Fruit fly (Drosophila melanogaster): ENCODE data around the gene bru1.

Gene bru1

DNA sequence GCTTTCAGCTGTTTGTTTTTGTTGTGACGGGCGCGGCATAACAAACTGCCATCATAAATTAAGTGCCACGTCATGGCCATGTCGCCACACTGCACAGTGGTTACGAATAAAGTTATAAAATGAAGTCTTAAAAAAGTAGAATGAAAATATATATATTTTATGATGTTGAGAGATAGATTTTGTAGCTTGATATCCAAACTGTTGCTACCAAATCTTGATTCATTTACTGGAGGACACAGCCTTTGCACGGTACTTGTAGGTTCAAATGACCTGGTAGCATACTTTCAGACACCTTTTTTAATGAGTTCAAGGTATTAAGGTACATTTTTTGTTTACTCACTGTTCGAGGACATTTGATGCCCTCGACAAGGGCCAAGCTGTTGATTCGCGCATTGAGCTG lies 179.1 kb downstream of the bru1 start (continued):
- no peak for TF ChIP-seq CG6683 (GFP tag; optimal IDR thresholded peaks at IDR 0.05)
- no peak for TF ChIP-seq tin (GFP tag; optimal IDR thresholded peaks at IDR 0.05)
- TF ChIP-seq sim (GFP tag; IDR thresholded peaks at IDR 0.05) = no peak
- peak; percentile 15 for TF ChIP-seq CG13424 (tag; optimal IDR thresholded peaks at IDR 0.05)
- no peak for TF ChIP-seq Oaz (GFP tag; IDR thresholded peaks at IDR 0.05)
- TF ChIP-seq Lpt (GFP tag; optimal IDR thresholded peaks at IDR 0.05) = no peak
- no peak for TF ChIP-seq E2f1 (GFP tag; IDR thresholded peaks at IDR 0.05)
- no peak for TF ChIP-seq CG4360 (GFP tag; IDR thresholded peaks at IDR 0.05)
- TF ChIP-seq Pdp1 (GFP tag; optimal IDR thresholded peaks at IDR 0.05) = no peak
- TF ChIP-seq CG15601 (tag; optimal IDR thresholded peaks at IDR 0.05) = no peak
- TF ChIP-seq cato (GFP tag; optimal IDR thresholded peaks at IDR 0.05; ENCODE audit: borderline replicate concordance) = no peak
- no peak for TF ChIP-seq CG2199 (GFP tag; IDR thresholded peaks at IDR 0.05)
- no peak for TF ChIP-seq HLHmδ (GFP tag; optimal IDR thresholded peaks at IDR 0.05)
- TF ChIP-seq CG18599 (GFP tag; optimal IDR thresholded peaks at IDR 0.05) = peak; percentile 57
- no peak for TF ChIP-seq CG6254 (GFP tag; optimal IDR thresholded peaks at IDR 0.05)
- no peak for TF ChIP-seq slou (GFP tag; optimal IDR thresholded peaks at IDR 0.05)
- TF ChIP-seq Antp (GFP tag; optimal IDR thresholded peaks at IDR 0.05) = no peak
- no peak for TF ChIP-seq CG11398 (GFP tag; optimal IDR thresholded peaks at IDR 0.05)
- no peak for TF ChIP-seq Neu2 (GFP tag; optimal IDR thresholded peaks at IDR 0.05; ENCODE audit: borderline replicate concordance)
- TF ChIP-seq lab (GFP tag; optimal IDR thresholded peaks at IDR 0.05) = peak; percentile 49
- TF ChIP-seq p53 (GFP tag; optimal IDR thresholded peaks at IDR 0.05) = no peak
- TF ChIP-seq en (GFP tag; optimal IDR thresholded peaks at IDR 0.05) = no peak
- TF ChIP-seq HLH54F (GFP tag; optimal IDR thresholded peaks at IDR 0.05) = no peak
- peak; percentile 12; the same call in 1 of the 2 replicates for TF ChIP-seq CG3847 (GFP tag; IDR thresholded peaks at IDR 0.05)
- TF ChIP-seq Ada2b (GFP tag; IDR thresholded peaks at IDR 0.05) = peak; percentile 33; the same call in 1 of the 2 replicates
- TF ChIP-seq Fer3 (tag; optimal IDR thresholded peaks at IDR 0.05) = no peak
- TF ChIP-seq nmo (GFP tag; optimal IDR thresholded peaks at IDR 0.05) = no peak
- no peak for TF ChIP-seq HmgZ (tag; optimal IDR thresholded peaks at IDR 0.05)
- TF ChIP-seq pum (GFP tag; optimal IDR thresholded peaks at IDR 0.05) = no peak
- TF ChIP-seq dimm (GFP tag; IDR thresholded peaks at IDR 0.05) = no peak
- peak; percentile 41 for TF ChIP-seq CG7839 (tag; optimal IDR thresholded peaks at IDR 0.05)
- peak; percentile 9 for TF ChIP-seq CG2120 (GFP tag; optimal IDR thresholded peaks at IDR 0.05)
- no peak for TF ChIP-seq Mes4 (GFP tag; optimal IDR thresholded peaks at IDR 0.05)
- no peak for TF ChIP-seq CG14667 (GFP tag; IDR thresholded peaks at IDR 0.05)

DNA sequence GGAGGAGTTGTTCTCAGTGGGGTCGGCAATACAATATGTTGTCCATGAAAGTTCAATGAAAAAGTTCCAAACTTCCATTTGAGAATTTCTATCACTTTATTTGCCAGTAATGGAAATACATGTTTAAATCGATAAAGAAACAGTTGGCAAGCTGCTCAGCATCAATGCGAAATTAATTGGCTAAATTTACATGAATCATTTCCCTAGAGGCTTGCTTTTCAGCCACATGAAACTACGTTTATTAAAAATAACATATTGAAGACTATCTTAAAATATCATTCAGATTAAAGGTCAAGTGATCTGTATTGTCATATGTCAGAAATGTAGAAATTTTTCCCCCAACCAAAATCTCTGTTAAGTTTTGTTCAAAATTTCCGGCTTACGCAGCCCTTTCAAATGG lies 181.3 kb downstream of the bru1 start, which contains the start of gene CG17010:
CG17010 (plus strand) TSS at position 301 of the 400 bp plus-strand sequence.
- TF ChIP-seq Bteb2 (GFP tag; optimal IDR thresholded peaks at IDR 0.05) = no peak
- TF ChIP-seq disco-r (GFP tag; optimal IDR thresholded peaks at IDR 0.05) = no peak
- TF ChIP-seq cato (GFP tag; optimal IDR thresholded peaks at IDR 0.05; ENCODE audit: borderline replicate concordance) = no peak
- no peak for TF ChIP-seq Dek (tag; optimal IDR thresholded peaks at IDR 0.05)
- TF ChIP-seq fd64A (GFP tag; optimal IDR thresholded peaks at IDR 0.05) = no peak
- TF ChIP-seq CG18476 (GFP tag; optimal IDR thresholded peaks at IDR 0.05) = no peak
- TF ChIP-seq Ets65A (GFP tag) = no peak
- TF ChIP-seq Myb (GFP tag; optimal IDR thresholded peaks at IDR 0.05) = no peak
- TF ChIP-seq cas (GFP tag; IDR thresholded peaks at IDR 0.05) = no peak
- TF ChIP-seq en (GFP tag; optimal IDR thresholded peaks at IDR 0.05) = no peak
- no peak for TF ChIP-seq row (GFP tag; IDR thresholded peaks at IDR 0.05)
- no peak for TF ChIP-seq CG9215 (GFP tag; IDR thresholded peaks at IDR 0.05)
- no peak for TF ChIP-seq klu (GFP tag; IDR thresholded peaks at IDR 0.05)
- TF ChIP-seq grn (GFP tag; optimal IDR thresholded peaks at IDR 0.05) = no peak

Data from whole organism, embryonic.